Fruit fly (Drosophila melanogaster): Measurements from ENCODE around the gene CG43367.

- TF ChIP-seq CG10669 (GFP tag; optimal IDR thresholded peaks at IDR 0.05) (no peak), Eip75B (GFP tag; optimal IDR thresholded peaks at IDR 0.05) (no peak)
These were observed 25.8 kb downstream of the CG43367 start for dm6 chr3L:4219291-4220228.

All from whole organism, prepupa.